Fruit fly (Drosophila melanogaster) whole organism, prepupa: ENCODE measurements around the gene Lcp65Ag2.

ENCODE experiments used
- Blimp-1 ChIP-seq: fragments of 200-800 bp; sonication (Bioruptor generic); optimal IDR thresholded peaks from 3 replicates; lab custom pipeline; 2017; ENCODE audit warnings: missing biosample characterization, missing genetic modification characterization, mild to moderate bottlenecking, moderate library complexity, missing genetic modification reagents
- CG10631 ChIP-seq: fragments of 200-800 bp; sonication (Bioruptor generic); optimal IDR thresholded peaks from 2 replicates; lab custom pipeline; 2016; ENCODE audit warnings: missing biosample characterization, missing genetic modification characterization
- CG10669 ChIP-seq: fragments of 200-800 bp; sonication (Bioruptor generic); optimal IDR thresholded peaks from 3 replicates; lab custom pipeline; 2018; ENCODE audit warnings: missing biosample characterization, mild to moderate bottlenecking, missing genetic modification characterization, moderate library complexity
- CG1621 ChIP-seq: fragments of 200-800 bp; sonication (Bioruptor generic); optimal IDR thresholded peaks from 3 replicates; lab custom pipeline; 2018; ENCODE audit warnings: missing biosample characterization, mild to moderate bottlenecking, missing genetic modification characterization
- CG16779 ChIP-seq: fragments of 200-800 bp; sonication (Bioruptor generic); optimal IDR thresholded peaks from 3 replicates; lab custom pipeline; 2017; ENCODE audit warnings: missing biosample characterization, mild to moderate bottlenecking, missing genetic modification characterization
- CG3032 ChIP-seq: fragments of 200-800 bp; optimal IDR thresholded peaks from 2 replicates; lab custom pipeline; 2019; ENCODE audit warnings: missing biosample characterization, mild to moderate bottlenecking, missing genetic modification characterization, moderate library complexity
- CG32006 ChIP-seq: fragments of 200-800 bp; sonication (Bioruptor generic); optimal IDR thresholded peaks from 3 replicates; lab custom pipeline; 2017; ENCODE audit warnings: missing biosample characterization, mild to moderate bottlenecking, missing genetic modification characterization
- CG34406 ChIP-seq: fragments of 200-800 bp; sonication (Bioruptor generic); optimal IDR thresholded peaks from 3 replicates; lab custom pipeline; 2016; ENCODE audit warnings: missing biosample characterization, missing genetic modification characterization
- CG3919 ChIP-seq: fragments of 200-800 bp; sonication (Bioruptor generic); optimal IDR thresholded peaks from 3 replicates; lab custom pipeline; 2016; ENCODE audit warnings: missing biosample characterization, missing genetic modification characterization
- CG4318 ChIP-seq: fragments of 200-800 bp; sonication (Bioruptor generic); optimal IDR thresholded peaks from 3 replicates; lab custom pipeline; 2017; ENCODE audit warnings: missing biosample characterization, mild to moderate bottlenecking, missing genetic modification characterization
- CG6163 ChIP-seq: fragments of 200-800 bp; sonication (Bioruptor generic); IDR thresholded peaks from 3 replicates; pipeline ENCODE4 v1.3.6; 2022; ENCODE audit warnings: missing biosample characterization, missing genetic modification characterization
- CG6276 ChIP-seq: fragments of 200-800 bp; sonication (Bioruptor generic); optimal IDR thresholded peaks from 2 replicates; lab custom pipeline; 2017; ENCODE audit warnings: missing biosample characterization, mild to moderate bottlenecking, missing genetic modification characterization
- CG6792 ChIP-seq: fragments of 200-800 bp; sonication (Bioruptor generic); optimal IDR thresholded peaks from 3 replicates; lab custom pipeline; 2016; ENCODE audit warnings: missing biosample characterization, missing genetic modification characterization
- CG7368 ChIP-seq: fragments of 200-800 bp; sonication (Bioruptor generic); optimal IDR thresholded peaks from 3 replicates; lab custom pipeline; 2016; ENCODE audit warnings: missing biosample characterization, missing genetic modification characterization
- CG8119 ChIP-seq: fragments of 200-800 bp; sonication (Bioruptor generic); IDR thresholded peaks from 3 replicates; pipeline ENCODE4 v1.3.6; 2022; ENCODE audit warnings: missing biosample characterization, missing genetic modification characterization
- CG8319 ChIP-seq: fragments of 200-800 bp; sonication (Bioruptor generic); optimal IDR thresholded peaks from 3 replicates; lab custom pipeline; 2016; ENCODE audit warnings: missing biosample characterization, missing genetic modification characterization
- CG8632 ChIP-seq: fragments of 200-800 bp; sonication (Bioruptor generic); optimal IDR thresholded peaks from 3 replicates; lab custom pipeline; 2016; ENCODE audit warnings: missing biosample characterization, missing genetic modification characterization
- CG9139 ChIP-seq: fragments of 200-800 bp; sonication (Bioruptor generic); optimal IDR thresholded peaks from 3 replicates; lab custom pipeline; 2017; ENCODE audit warnings: missing biosample characterization, mild to moderate bottlenecking, missing genetic modification characterization
- Eip75B ChIP-seq: fragments of 200-800 bp; sonication (Bioruptor generic); optimal IDR thresholded peaks from 3 replicates; lab custom pipeline; 2016; ENCODE audit warnings: missing biosample characterization, missing genetic modification characterization
- Eip78C ChIP-seq: fragments of 200-800 bp; sonication (Bioruptor generic); peaks from one replicate; lab custom pipeline; 2016; ENCODE audit warnings: missing biosample characterization, missing genetic modification characterization
- Eip93F ChIP-seq: fragments of 200-800 bp; sonication (Bioruptor generic); optimal IDR thresholded peaks from 2 replicates; lab custom pipeline; 2016; ENCODE audit warnings: missing biosample characterization, mild to moderate bottlenecking, missing genetic modification characterization
- Ets21C ChIP-seq: fragments of 200-800 bp; sonication (Bioruptor generic); optimal IDR thresholded peaks from 3 replicates; lab custom pipeline; 2016; ENCODE audit warnings: missing biosample characterization, missing genetic modification characterization
- Hr38 ChIP-seq: sonication (Bioruptor generic); optimal IDR thresholded peaks from 2 replicates; lab custom pipeline; 2016; ENCODE audit warnings: missing biosample characterization, missing genetic modification characterization
- Lpt ChIP-seq: fragments of 200-800 bp; sonication (Bioruptor generic); optimal IDR thresholded peaks from 3 replicates; lab custom pipeline; 2016; ENCODE audit warnings: missing biosample characterization, missing genetic modification characterization
- OdsH ChIP-seq: fragments of 200-800 bp; sonication (Bioruptor generic); optimal IDR thresholded peaks from 3 replicates; lab custom pipeline; 2016; ENCODE audit warnings: missing biosample characterization, missing genetic modification characterization
- Sox102F ChIP-seq: fragments of 200-800 bp; sonication (Bioruptor generic); optimal IDR thresholded peaks from 2 replicates; lab custom pipeline; 2016; ENCODE audit warnings: missing biosample characterization, mild to moderate bottlenecking, missing genetic modification characterization
- Sox14 ChIP-seq: fragments of 200-800 bp; sonication (Bioruptor generic); optimal IDR thresholded peaks from 3 replicates; lab custom pipeline; 2016; ENCODE audit warnings: missing biosample characterization, missing genetic modification characterization
- Sox15 ChIP-seq: fragments of 200-800 bp; sonication (Bioruptor generic); optimal IDR thresholded peaks from 3 replicates; lab custom pipeline; 2016; ENCODE audit warnings: missing biosample characterization, missing genetic modification characterization
- acj6 ChIP-seq: fragments of 200-800 bp; sonication (Bioruptor generic); optimal IDR thresholded peaks from 3 replicates; lab custom pipeline; 2016; ENCODE audit warnings: missing biosample characterization, missing genetic modification characterization
- dac ChIP-seq: fragments of 200-800 bp; sonication (Bioruptor generic); optimal IDR thresholded peaks from 2 replicates; lab custom pipeline; 2017; ENCODE audit warnings: missing biosample characterization, mild to moderate bottlenecking, missing genetic modification characterization
- eg ChIP-seq: fragments of 200-800 bp; sonication (Bioruptor generic); IDR thresholded peaks from 3 replicates; pipeline ENCODE4 v1.3.6; 2022; ENCODE audit warnings: missing biosample characterization, missing genetic modification characterization
- esn ChIP-seq: fragments of 200-800 bp; sonication (Bioruptor generic); optimal IDR thresholded peaks from 2 replicates; lab custom pipeline; 2016; ENCODE audit warnings: missing biosample characterization, mild to moderate bottlenecking, missing genetic modification characterization, moderate library complexity
- fd85E ChIP-seq: fragments of 200-800 bp; sonication (Bioruptor generic); optimal IDR thresholded peaks from 3 replicates; lab custom pipeline; 2016; ENCODE audit warnings: missing biosample characterization, missing genetic modification characterization
- pdm3 ChIP-seq: fragments of 200-800 bp; sonication (Bioruptor generic); optimal IDR thresholded peaks from 3 replicates; lab custom pipeline; 2016; ENCODE audit warnings: missing biosample characterization, missing genetic modification characterization
- salr ChIP-seq, 2 experiments: fragments of 200-800 bp; sonication (Bioruptor generic); optimal IDR thresholded peaks; 3 replicates each; lab custom pipeline; 2016 to 2018; ENCODE audit warnings: missing biosample characterization in 2 of 2, missing genetic modification characterization in 2 of 2, mild to moderate bottlenecking in 1 of 2
- spab ChIP-seq: fragments of 200-800 bp; sonication (Bioruptor generic); optimal IDR thresholded peaks from 2 replicates; lab custom pipeline; 2017; ENCODE audit warnings: missing biosample characterization, mild to moderate bottlenecking, missing genetic modification characterization, missing genetic modification reagents
- svp ChIP-seq: fragments of 200-800 bp; sonication (Bioruptor generic); peaks from one replicate; lab custom pipeline; 2016; ENCODE audit warnings: missing biosample characterization, missing genetic modification characterization
- topi ChIP-seq: fragments of 200-800 bp; sonication (Bioruptor generic); optimal IDR thresholded peaks from 3 replicates; lab custom pipeline; 2016; ENCODE audit warnings: missing biosample characterization, missing genetic modification characterization
- vri ChIP-seq: fragments of 200-800 bp; sonication (Bioruptor generic); optimal IDR thresholded peaks from 3 replicates; lab custom pipeline; 2016; ENCODE audit warnings: missing biosample characterization, mild to moderate bottlenecking, missing genetic modification characterization

Lcp65Ag2 gene

dm6 chr3L:6161997-6162396 lies 28.6 kb upstream of the Lcp65Ag2 start:
- TF ChIP-seq pdm3: no peak
- TF ChIP-seq CG10669 (GFP tag; lab: Kevin White, UChicago): no peak
- no peak for TF ChIP-seq CG32006 (GFP tag; lab: Kevin White, UChicago)
- no peak for TF ChIP-seq Ets21C (GFP tag; lab: Kevin White, UChicago)
- TF ChIP-seq dac: no peak
- no peak for TF ChIP-seq Hr38
- no peak for TF ChIP-seq salr (GFP tag; optimal IDR thresholded peaks at IDR 0.05; lab: Kevin White, UChicago)
- no peak for TF ChIP-seq CG7368 (GFP tag; lab: Kevin White, UChicago)
- TF ChIP-seq CG4318 (GFP tag; lab: Kevin White, UChicago): no peak
- TF ChIP-seq esn (GFP tag; lab: Kevin White, UChicago): no peak
- TF ChIP-seq spab (GFP tag; lab: Kevin White, UChicago): no peak
- no peak for TF ChIP-seq fd85E (GFP tag; lab: Kevin White, UChicago)
- no peak for TF ChIP-seq eg (GFP tag; lab: Robert Waterston, UW)
- no peak for TF ChIP-seq CG8119 (GFP tag; lab: Robert Waterston, UW)
- TF ChIP-seq Sox15: no peak

- TF ChIP-seq CG7368 (GFP tag; lab: Kevin White, UChicago): no peak
Observed at dm6 chr3L:6160514-6160913, 27.1 kb upstream of the Lcp65Ag2 start, which contains the start of gene Cpr65Az. Gene Cpr65Az (plus strand): TSS chr3L:6160814.

dm6 chr3L:6159863-6160262 lies 26.5 kb upstream of the Lcp65Ag2 start:
- TF ChIP-seq svp (GFP tag; lab: Kevin White, UChicago) (peak; percentile 47), CG10669 (GFP tag; lab: Kevin White, UChicago) (no peak)

- TF ChIP-seq CG8319: no peak
- no peak for TF ChIP-seq esn (GFP tag; lab: Kevin White, UChicago)
- TF ChIP-seq CG6163 (GFP tag; lab: Robert Waterston, UW): no peak
- no peak for TF ChIP-seq CG10631 (GFP tag; lab: Kevin White, UChicago)
Observed at dm6 chr3L:6158530-6158929, 25.1 kb upstream of the Lcp65Ag2 start, which contains the start of gene Cpr65Ay. Gene Cpr65Ay (minus strand): TSS chr3L:6158630.

dm6 chr3L:6157327-6158032 lies 24.1 kb upstream of the Lcp65Ag2 start, which contains the start of gene CG13297:
Gene CG13297 (minus strand): TSS chr3L:6157377.
- TF ChIP-seq CG6276 (GFP tag; lab: Kevin White, UChicago): peak; percentile 33
- TF ChIP-seq CG32006 (GFP tag; lab: Kevin White, UChicago): peak; percentile 14
- no peak for TF ChIP-seq CG8319
- TF ChIP-seq Eip78C (GFP tag; lab: Kevin White, UChicago): peak; percentile 34
- TF ChIP-seq, all 60 proteins: peak for 3

dm6 chr3L:6154951-6155394 lies 21.6 kb upstream of the Lcp65Ag2 start:
- TF ChIP-seq CG6276 (GFP tag; lab: Kevin White, UChicago) (peak; percentile 76), CG8632 (GFP tag; lab: Kevin White, UChicago) (peak; percentile 49), Sox102F (GFP tag; lab: Kevin White, UChicago) (no peak), acj6 (GFP tag; lab: Kevin White, UChicago) (no peak), vri (GFP tag; lab: Kevin White, UChicago) (no peak), CG1621 (tag; lab: Kevin White, UChicago) (peak; percentile 57), CG16779 (peak; percentile 63), CG6792 (GFP tag; lab: Kevin White, UChicago) (peak; percentile 12), CG9139 (GFP tag; lab: Kevin White, UChicago) (peak; percentile 88), Eip75B (peak; percentile 53), Eip78C (GFP tag; lab: Kevin White, UChicago) (peak; percentile 73), CG3032 (tag; lab: Kevin White, UChicago) (peak; percentile 42), topi (no peak), fd85E (GFP tag; lab: Kevin White, UChicago) (no peak), CG8319 (no peak), CG3919 (peak; percentile 37), CG32006 (GFP tag; lab: Kevin White, UChicago) (no peak), CG6163 (GFP tag; lab: Robert Waterston, UW) (peak; percentile 82), CG34406 (GFP tag; lab: Kevin White, UChicago) (no peak), Lpt (GFP tag; lab: Kevin White, UChicago) (peak; percentile 31), Ets21C (GFP tag; lab: Kevin White, UChicago) (no peak), Blimp-1 (GFP tag; lab: Kevin White, UChicago) (peak; percentile 16), Eip93F (no peak), CG7368 (GFP tag; lab: Kevin White, UChicago) (peak; percentile 51), Sox14 (GFP tag; lab: Kevin White, UChicago) (no peak), OdsH (no peak), eg (GFP tag; lab: Robert Waterston, UW) (peak; percentile 84), CG8119 (GFP tag; lab: Robert Waterston, UW) (peak; percentile 77), svp (GFP tag; lab: Kevin White, UChicago) (no peak)
